Worm (Caenorhabditis elegans) whole organism, young adult: ENCODE measurements around the gene sri-19.
A peak's percentile ranks its signal among the peaks of the same experiment; 100 is the strongest.

Experiments
- B0019.2 ChIP-seq: fragments of 200-800 bp; sonication (Bioruptor generic); conservative IDR thresholded peaks from 2 replicates; pipeline ENCODE4 v1.3.6; 2022; ENCODE audit warnings: missing genetic modification reagents, missing genetic modification characterization, missing compliant biosample characterization
- F49E8.2 ChIP-seq: sonication (generic microtip); optimal IDR thresholded peaks from 3 replicates; lab custom pipeline; 2017; ENCODE audit warnings: missing genetic modification characterization, mild to moderate bottlenecking, missing compliant biosample characterization, antibody characterized with exemption, moderate library complexity; ENCODE audit not compliant: insufficient read depth
- F52B5.7 ChIP-seq: sonication (generic microtip); optimal IDR thresholded peaks from 2 replicates; lab custom pipeline; 2016; ENCODE audit warnings: mild to moderate bottlenecking, missing genetic modification characterization, missing compliant biosample characterization
- K12H6.12 ChIP-seq: fragments of 200-800 bp; sonication (Bioruptor generic); optimal IDR thresholded peaks from 2 replicates; lab custom pipeline; 2018; ENCODE audit warnings: mild to moderate bottlenecking, missing genetic modification characterization, missing compliant biosample characterization
- Y56A3A.18 ChIP-seq: fragments of 200-800 bp; sonication (Bioruptor generic); IDR thresholded peaks from 2 replicates; pipeline ENCODE4 v1.3.6; 2022; ENCODE audit warnings: missing genetic modification reagents, missing genetic modification characterization, missing compliant biosample characterization
- Y95B8A.8 ChIP-seq: fragments of 200-800 bp; sonication (Bioruptor generic); IDR thresholded peaks from 2 replicates; pipeline ENCODE4 v1.3.6; 2022; ENCODE audit warnings: missing genetic modification reagents, missing genetic modification characterization, missing compliant biosample characterization
- aptf-3 ChIP-seq: fragments of 200-800 bp; sonication (Bioruptor generic); IDR thresholded peaks from 2 replicates; pipeline ENCODE4 v1.3.6; 2022; ENCODE audit warnings: missing genetic modification characterization, missing compliant biosample characterization
- atf-7 ChIP-seq: sonication (generic microtip); optimal IDR thresholded peaks from 2 replicates; lab custom pipeline; 2017; ENCODE audit warnings: mild to moderate bottlenecking, missing genetic modification characterization, missing compliant biosample characterization
- athp-1 ChIP-seq: sonication (generic microtip); optimal IDR thresholded peaks from 2 replicates; lab custom pipeline; 2017; ENCODE audit warnings: mild to moderate bottlenecking, missing genetic modification characterization, missing compliant biosample characterization
- attf-3 ChIP-seq: fragments of 200-800 bp; sonication (Bioruptor generic); conservative IDR thresholded peaks from 2 replicates; pipeline ENCODE4 v1.3.6; 2022; ENCODE audit warnings: missing genetic modification reagents, missing genetic modification characterization, missing compliant biosample characterization
- cebp-1 ChIP-seq, 2 experiments: fragments of 200-800 bp in 1 of 2; sonication (Bioruptor generic) in 1 of 2; sonication (generic microtip) in 1 of 2; IDR thresholded peaks in 1 of 2; optimal IDR thresholded peaks in 1 of 2; 2 replicates each; pipeline versions ENCODE4 v1.3.6 to Lab custom; 2017 to 2022; ENCODE audit warnings: missing compliant biosample characterization in 2 of 2, missing genetic modification characterization in 2 of 2, mild to moderate bottlenecking in 1 of 2, missing genetic modification reagents in 1 of 2, moderate library complexity in 1 of 2
- ceh-100 ChIP-seq: fragments of 200-800 bp; sonication (Bioruptor generic); IDR thresholded peaks from 2 replicates; pipeline ENCODE4 v1.3.6; 2022; ENCODE audit warnings: missing genetic modification reagents, missing genetic modification characterization, missing compliant biosample characterization
- ceh-58 ChIP-seq: fragments of 200-800 bp; sonication (Bioruptor generic); IDR thresholded peaks from 2 replicates; pipeline ENCODE4 v1.3.6; 2022; ENCODE audit warnings: missing genetic modification characterization, missing compliant biosample characterization
- egl-18 ChIP-seq: fragments of 200-800 bp; sonication (Bioruptor generic); IDR thresholded peaks from 2 replicates; pipeline ENCODE4 v1.3.6; 2022; ENCODE audit warnings: missing genetic modification reagents, missing genetic modification characterization, missing compliant biosample characterization
- egrh-3 ChIP-seq: fragments of 200-800 bp; sonication (Bioruptor generic); IDR thresholded peaks from 2 replicates; pipeline ENCODE4 v1.3.6; 2022; ENCODE audit warnings: missing genetic modification reagents, missing genetic modification characterization, missing compliant biosample characterization
- fkh-3 ChIP-seq: sonication (generic microtip); optimal IDR thresholded peaks from 2 replicates; lab custom pipeline; 2016; ENCODE audit warnings: mild to moderate bottlenecking, missing genetic modification characterization, missing compliant biosample characterization
- hrde-1 ChIP-seq: sonication (generic microtip); optimal IDR thresholded peaks from 2 replicates; lab custom pipeline; 2016; ENCODE audit warnings: missing genetic modification characterization, mild to moderate bottlenecking, missing compliant biosample characterization, moderate library complexity, missing genotype, missing genetic modification reagents, borderline replicate concordance
- lin-35 ChIP-seq, 3 experiments: fragments of 150-350 bp in 2 of 3; sonication (generic microtip) in 1 of 3; optimal IDR thresholded peaks; 2 replicates each; lab custom pipeline; 2014 to 2018; ENCODE audit warnings: missing biosample characterization in 3 of 3, missing genetic modification characterization in 3 of 3, missing genetic modification reagents in 3 of 3
- lsl-1 ChIP-seq: fragments of 200-800 bp; sonication (Bioruptor generic); optimal IDR thresholded peaks from 2 replicates; lab custom pipeline; 2018; ENCODE audit warnings: mild to moderate bottlenecking, missing genetic modification characterization, moderate library complexity, missing compliant biosample characterization
- madf-10 ChIP-seq: sonication (generic microtip); optimal IDR thresholded peaks from 2 replicates; lab custom pipeline; 2016; ENCODE audit warnings: mild to moderate bottlenecking, missing genetic modification characterization, missing compliant biosample characterization
- madf-3 ChIP-seq: fragments of 200-800 bp; sonication (Bioruptor generic); IDR thresholded peaks from 2 replicates; pipeline ENCODE4 v1.3.6; 2022; ENCODE audit warnings: missing genetic modification reagents, missing genetic modification characterization, missing compliant biosample characterization
- mes-4 ChIP-seq: sonication (generic microtip); optimal IDR thresholded peaks from 2 replicates; lab custom pipeline; 2016; ENCODE audit warnings: missing genotype, missing genetic modification characterization, missing compliant biosample characterization
- nfya-1 ChIP-seq: sonication (generic microtip); optimal IDR thresholded peaks from 2 replicates; lab custom pipeline; 2017; ENCODE audit warnings: antibody characterized with exemption, missing compliant biosample characterization, missing genetic modification characterization, borderline replicate concordance; ENCODE audit not compliant: insufficient read depth
- nfya-2 ChIP-seq: fragments of 200-800 bp; sonication (Bioruptor generic); IDR thresholded peaks from 2 replicates; pipeline ENCODE4 v1.3.6; 2022; ENCODE audit warnings: missing genetic modification reagents, missing genetic modification characterization, missing compliant biosample characterization
- nfyb-1 ChIP-seq: fragments of 200-800 bp; sonication (Bioruptor generic); IDR thresholded peaks from 2 replicates; pipeline ENCODE4 v1.3.6; 2022; ENCODE audit warnings: missing genetic modification reagents, missing genetic modification characterization, missing compliant biosample characterization
- nhr-120 ChIP-seq: fragments of 200-800 bp; sonication (Bioruptor generic); IDR thresholded peaks from 2 replicates; pipeline ENCODE4 v1.3.6; 2022; ENCODE audit warnings: missing genetic modification characterization, missing compliant biosample characterization
- nhr-179 ChIP-seq: sonication (generic microtip); optimal IDR thresholded peaks from 2 replicates; lab custom pipeline; 2016; ENCODE audit warnings: mild to moderate bottlenecking, missing genetic modification characterization, missing compliant biosample characterization
- snpc-1.1 ChIP-seq: sonication (generic microtip); optimal IDR thresholded peaks from 2 replicates; lab custom pipeline; 2017; ENCODE audit warnings: missing genetic modification characterization, mild to moderate bottlenecking, missing compliant biosample characterization, antibody characterized with exemption, moderate library complexity, missing genotype, missing genetic modification reagents; ENCODE audit not compliant: insufficient read depth
- snpc-4 ChIP-seq, 5 experiments: fragments of 150-350 bp in 1 of 5; sonication (generic microtip) in 4 of 5; optimal IDR thresholded peaks; 2 replicates each; lab custom pipeline; 2014 to 2018; ENCODE audit warnings: missing genetic modification characterization in 5 of 5, missing biosample characterization in 3 of 5, antibody characterized with exemption in 2 of 5, mild to moderate bottlenecking in 2 of 5, missing compliant biosample characterization in 2 of 5, missing genotype in 2 of 5, moderate library complexity in 2 of 5, missing genetic modification reagents in 1 of 5
- somi-1 ChIP-seq: fragments of 200-800 bp; sonication (Bioruptor generic); optimal IDR thresholded peaks from 2 replicates; lab custom pipeline; 2018; ENCODE audit warnings: mild to moderate bottlenecking, missing genetic modification characterization, missing compliant biosample characterization
- xnd-1 ChIP-seq: sonication (generic microtip); optimal IDR thresholded peaks from 2 replicates; lab custom pipeline; 2016; ENCODE audit warnings: missing genotype, missing genetic modification reagents, missing genetic modification characterization, missing compliant biosample characterization
- zfh-2 ChIP-seq: fragments of 200-800 bp; sonication (Bioruptor generic); conservative IDR thresholded peaks from 2 replicates; pipeline ENCODE4 v1.3.6; 2022; ENCODE audit warnings: missing genetic modification reagents, missing genetic modification characterization, missing compliant biosample characterization
- ztf-18 ChIP-seq: sonication (generic microtip); optimal IDR thresholded peaks from 2 replicates; lab custom pipeline; 2016; ENCODE audit warnings: missing genotype, mild to moderate bottlenecking, missing genetic modification characterization, missing compliant biosample characterization
- ztf-28 ChIP-seq: fragments of 200-800 bp; sonication (Bioruptor generic); IDR thresholded peaks from 2 replicates; pipeline ENCODE4 v1.3.6; 2022; ENCODE audit warnings: missing genetic modification reagents, missing genetic modification characterization, missing compliant biosample characterization

The sri-19 gene

ce11 chrIV:10990699-10991098, 32.5 kb downstream of the sri-19 start, which contains the start of gene F13H10.5 (continued):
- TF ChIP-seq nfya-1 (tag; lab: Kevin White, UChicago), result no peak
- no peak for TF ChIP-seq attf-3 (GFP tag; lab: Robert Waterston, UW)
- no peak for TF ChIP-seq madf-10 (tag; lab: Kevin White, UChicago)
- no peak for TF ChIP-seq snpc-1.1 (tag; lab: Kevin White, UChicago)
- no peak for TF ChIP-seq atf-7 (tag; lab: Kevin White, UChicago)
- no peak for TF ChIP-seq B0019.2

ce11 chrIV:11001614-11002013, 43.4 kb downstream of the sri-19 start, which contains the start of gene F13H10.9:
F13H10.9 (plus strand) TSS chrIV:11001914.
- TF ChIP-seq ceh-58 (GFP tag; lab: Robert Waterston, UW) (no peak), egrh-3 (GFP tag; lab: Robert Waterston, UW) (no peak), nhr-120 (no peak), snpc-4 (GFP tag; optimal IDR thresholded peaks at IDR 0.05; lab: Kevin White, UChicago) (no peak), snpc-4 (tag; optimal IDR thresholded peaks at IDR 0.05; lab: Kevin White, UChicago) (no peak), mes-4 (tag; lab: Kevin White, UChicago) (no peak), athp-1 (no peak), madf-3 (GFP tag; lab: Robert Waterston, UW) (no peak), lsl-1 (GFP tag; lab: Kevin White, UChicago) (no peak), fkh-3 (no peak), nhr-179 (tag; lab: Kevin White, UChicago) (no peak), F49E8.2 (tag; lab: Kevin White, UChicago) (no peak), nfyb-1 (no peak)

- TF ChIP-seq somi-1 (GFP tag; lab: Kevin White, UChicago) (no peak), K12H6.12 (tag; lab: Kevin White, UChicago) (no peak), Y95B8A.8 (no peak), ztf-18 (tag; lab: Kevin White, UChicago) (no peak), F52B5.7 (tag; lab: Kevin White, UChicago) (no peak), aptf-3 (GFP tag; lab: Robert Waterston, UW) (no peak), B0019.2 (no peak), fkh-3 (no peak), zfh-2 (GFP tag; lab: Robert Waterston, UW) (no peak), xnd-1 (tag; lab: Kevin White, UChicago) (no peak), lsl-1 (GFP tag; lab: Kevin White, UChicago) (no peak), nfya-2 (GFP tag; lab: Robert Waterston, UW) (no peak), ceh-100 (no peak)
Observed at ce11 chrIV:11004273-11004672, 46.1 kb downstream of the sri-19 start, which contains the start of gene F13H10.1. F13H10.1 (plus strand) TSS chrIV:11004573.

ce11 chrIV:11006383-11006782, 48.2 kb downstream of the sri-19 start:
- TF ChIP-seq ztf-28 (GFP tag; lab: Robert Waterston, UW) (no peak), cebp-1 (GFP tag; IDR thresholded peaks at IDR 0.05; lab: Robert Waterston, UW) (peak; percentile 76), cebp-1 (tag; optimal IDR thresholded peaks at IDR 0.05; lab: Kevin White, UChicago) (peak; percentile 94)

- TF ChIP-seq Y56A3A.18 (no peak), hrde-1 (tag; lab: Kevin White, UChicago) (no peak), snpc-4 (GFP tag; optimal IDR thresholded peaks at IDR 0.05; lab: Kevin White, UChicago) (no peak), snpc-4 (tag; optimal IDR thresholded peaks at IDR 0.05; lab: Kevin White, UChicago) (no peak), nhr-179 (tag; lab: Kevin White, UChicago) (no peak), xnd-1 (tag; lab: Kevin White, UChicago) (no peak), lin-35 (GFP tag; optimal IDR thresholded peaks at IDR 0.05; lab: Kevin White, UChicago) (no peak), egl-18 (GFP tag; lab: Robert Waterston, UW) (no peak), madf-10 (tag; lab: Kevin White, UChicago) (no peak)
Observed at ce11 chrIV:11006868-11007267, 48.7 kb downstream of the sri-19 start.
